Fruit fly (Drosophila melanogaster): ENCODE data around the gene MESR3.

DNA sequence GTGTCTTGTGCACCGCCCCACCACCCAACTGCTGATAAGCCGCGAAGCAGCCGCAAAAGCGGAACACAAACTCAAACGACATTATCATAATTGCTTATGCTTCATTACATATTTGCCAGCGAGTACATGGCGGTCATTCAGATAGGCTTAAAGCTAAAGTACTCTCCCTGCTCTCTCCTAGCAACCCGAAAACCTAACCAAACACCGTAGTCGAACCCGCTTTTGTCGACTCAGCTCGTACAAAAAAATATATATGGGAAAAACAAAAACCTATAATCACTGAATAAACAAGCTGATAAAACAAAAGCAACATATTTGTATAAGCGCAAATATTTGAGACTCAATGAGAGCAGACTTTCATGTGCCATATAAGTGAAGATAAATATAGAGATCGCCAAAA is 9.9 kb downstream of the MESR3 start:
- TF ChIP-seq psq (optimal IDR thresholded peaks at IDR 0.05) (no peak), EcR (GFP tag; optimal IDR thresholded peaks at IDR 0.05) (no peak), CG8478 (optimal IDR thresholded peaks at IDR 0.05) (no peak)
